Fruit fly (Drosophila melanogaster) whole organism, embryonic: Measurements from ENCODE around the gene CG34334.

Source experiments
- Atf-2 ChIP-seq: fragments of 200-800 bp; sonication (Bioruptor generic); optimal IDR thresholded peaks from 2 replicates; lab custom pipeline; 2016; ENCODE audit warnings: missing biosample characterization, missing genetic modification characterization
- Atf6 ChIP-seq: fragments of 200-800 bp; sonication (Bioruptor generic); IDR thresholded peaks from 2 replicates; pipeline ENCODE4 v1.3.6; 2022; ENCODE audit warnings: missing biosample characterization, missing genetic modification characterization
- CG10462 ChIP-seq: fragments of 200-800 bp; sonication (Bioruptor generic); optimal IDR thresholded peaks from 2 replicates; lab custom pipeline; 2016; ENCODE audit warnings: missing biosample characterization, missing genetic modification characterization
- CG10565 ChIP-seq: fragments of 200-800 bp; sonication (Bioruptor generic); optimal IDR thresholded peaks from 3 replicates; lab custom pipeline; 2016; ENCODE audit warnings: missing biosample characterization, mild to moderate bottlenecking, missing genetic modification characterization
- CG10959 ChIP-seq: fragments of 200-800 bp; sonication (Bioruptor generic); IDR thresholded peaks from 2 replicates; pipeline ENCODE4 v1.3.6; 2022; ENCODE audit warnings: missing biosample characterization, missing genetic modification characterization
- CG11560 ChIP-seq: fragments of 200-800 bp; sonication (Bioruptor generic); IDR thresholded peaks from 3 replicates; pipeline ENCODE4 v1.3.6; 2022; ENCODE audit warnings: missing biosample characterization, missing genetic modification characterization
- CG11695 ChIP-seq: fragments of 200-800 bp; sonication (Bioruptor generic); IDR thresholded peaks from 3 replicates; pipeline ENCODE4 v1.3.6; 2022; ENCODE audit warnings: missing biosample characterization, missing genetic modification characterization
- CG12236 ChIP-seq: fragments of 200-800 bp; sonication (Bioruptor generic); optimal IDR thresholded peaks from 2 replicates; lab custom pipeline; 2016; ENCODE audit warnings: missing biosample characterization, missing genetic modification characterization
- CG13775 ChIP-seq: fragments of 200-800 bp; sonication (Bioruptor generic); optimal IDR thresholded peaks from 3 replicates; lab custom pipeline; 2017; ENCODE audit warnings: missing biosample characterization, mild to moderate bottlenecking, missing genetic modification characterization
- CG13894 ChIP-seq: fragments of 200-800 bp; sonication (Bioruptor generic); optimal IDR thresholded peaks from 3 replicates; lab custom pipeline; 2018; ENCODE audit warnings: missing biosample characterization, mild to moderate bottlenecking, missing genetic modification characterization, moderate library complexity
- CG14710 ChIP-seq: fragments of 200-800 bp; sonication (Bioruptor generic); optimal IDR thresholded peaks from 3 replicates; lab custom pipeline; 2019; ENCODE audit warnings: missing biosample characterization, mild to moderate bottlenecking, missing genetic modification characterization, moderate library complexity
- CG15073 ChIP-seq: fragments of 200-800 bp; sonication (Bioruptor generic); optimal IDR thresholded peaks from 2 replicates; lab custom pipeline; 2016; ENCODE audit warnings: missing biosample characterization, missing genetic modification characterization
- CG15601 ChIP-seq: fragments of 200-800 bp; sonication (Bioruptor generic); optimal IDR thresholded peaks from 3 replicates; lab custom pipeline; 2019; ENCODE audit warnings: missing biosample characterization, mild to moderate bottlenecking, missing genetic modification characterization, moderate library complexity
- CG16813 ChIP-seq: fragments of 200-800 bp; sonication (Bioruptor generic); IDR thresholded peaks from 3 replicates; pipeline ENCODE4 v1.3.6; 2022; ENCODE audit warnings: missing biosample characterization, missing genetic modification characterization; ENCODE audit not compliant: partially characterized antibody
- CG16815 ChIP-seq: fragments of 200-800 bp; sonication (Bioruptor generic); optimal IDR thresholded peaks from 3 replicates; lab custom pipeline; 2017; ENCODE audit warnings: missing biosample characterization, mild to moderate bottlenecking, missing genetic modification characterization
- CG17568 ChIP-seq: fragments of 200-800 bp; sonication (Bioruptor generic); optimal IDR thresholded peaks from 2 replicates; lab custom pipeline; 2018; ENCODE audit warnings: missing biosample characterization, mild to moderate bottlenecking, missing genetic modification characterization, moderate library complexity
- CG17829 ChIP-seq: fragments of 200-800 bp; optimal IDR thresholded peaks from 2 replicates; lab custom pipeline; 2019; ENCODE audit warnings: missing biosample characterization, mild to moderate bottlenecking, missing genetic modification characterization, moderate library complexity
- CG31441 ChIP-seq: fragments of 200-800 bp; sonication (Bioruptor generic); IDR thresholded peaks from 2 replicates; pipeline ENCODE4 v1.3.6; 2022; ENCODE audit warnings: missing biosample characterization, missing genetic modification characterization
- CG32772 ChIP-seq: fragments of 200-800 bp; sonication (Bioruptor generic); IDR thresholded peaks from 2 replicates; pipeline ENCODE4 v1.3.6; 2022; ENCODE audit warnings: missing biosample characterization, missing genetic modification characterization
- CG34422 ChIP-seq: fragments of 200-800 bp; sonication (Bioruptor generic); IDR thresholded peaks from 3 replicates; pipeline ENCODE4 v1.3.6; 2022; ENCODE audit warnings: missing biosample characterization, missing genetic modification characterization
- CG6254 ChIP-seq: fragments of 200-800 bp; sonication (Bioruptor generic); optimal IDR thresholded peaks from 3 replicates; lab custom pipeline; 2017; ENCODE audit warnings: mild to moderate bottlenecking, missing biosample characterization, missing genetic modification reagents, missing genetic modification characterization
- CG7372 ChIP-seq: fragments of 200-800 bp; sonication (Bioruptor generic); IDR thresholded peaks from 2 replicates; pipeline ENCODE4 v1.3.6; 2022; ENCODE audit warnings: missing biosample characterization, missing genetic modification characterization
- CG9215 ChIP-seq: fragments of 200-800 bp; sonication (Bioruptor generic); IDR thresholded peaks from 2 replicates; pipeline ENCODE4 v1.3.6; 2022; ENCODE audit warnings: missing biosample characterization, missing genetic modification characterization
- D19B ChIP-seq: fragments of 200-800 bp; sonication (Bioruptor generic); optimal IDR thresholded peaks from 2 replicates; lab custom pipeline; 2017; ENCODE audit warnings: missing biosample characterization, mild to moderate bottlenecking, missing genetic modification characterization
- Dp ChIP-seq: fragments of 200-800 bp; sonication (Bioruptor generic); optimal IDR thresholded peaks from 2 replicates; lab custom pipeline; 2018; ENCODE audit warnings: missing biosample characterization, mild to moderate bottlenecking, missing genetic modification characterization, moderate library complexity
- ERR ChIP-seq: fragments of 200-800 bp; sonication (Bioruptor generic); optimal IDR thresholded peaks from 2 replicates; lab custom pipeline; 2016; ENCODE audit warnings: missing biosample characterization, missing genetic modification characterization
- Fer1 ChIP-seq: fragments of 200-800 bp; sonication (Bioruptor generic); optimal IDR thresholded peaks from 2 replicates; lab custom pipeline; 2017; ENCODE audit warnings: missing biosample characterization, mild to moderate bottlenecking, missing genetic modification characterization
- HLH4C ChIP-seq: fragments of 200-800 bp; sonication (Bioruptor generic); IDR thresholded peaks from 3 replicates; pipeline ENCODE4 v1.3.6; 2022; ENCODE audit warnings: missing biosample characterization, missing genetic modification characterization; ENCODE audit not compliant: partially characterized antibody
- MBD-R2 ChIP-seq: fragments of 200-800 bp; sonication (Bioruptor generic); IDR thresholded peaks from 2 replicates; pipeline ENCODE4 v1.3.6; 2022; ENCODE audit warnings: missing biosample characterization, missing genetic modification characterization
- Oaz ChIP-seq: fragments of 200-800 bp; sonication (Bioruptor generic); IDR thresholded peaks from 2 replicates; pipeline ENCODE4 v1.3.6; 2022; ENCODE audit warnings: missing biosample characterization, missing genetic modification characterization
- Scr ChIP-seq: fragments of 200-800 bp; sonication (Bioruptor generic); IDR thresholded peaks from 2 replicates; pipeline ENCODE4 v1.3.6; 2022; ENCODE audit warnings: missing biosample characterization, missing genetic modification characterization; ENCODE audit not compliant: partially characterized antibody
- Tbp ChIP-seq: fragments of >200 bp; optimal IDR thresholded peaks from 2 replicates; lab custom pipeline; 2018; ENCODE audit warnings: missing biosample characterization, missing genetic modification characterization
- ap ChIP-seq: fragments of 200-800 bp; sonication (Bioruptor generic); IDR thresholded peaks from 2 replicates; pipeline ENCODE4 v1.3.6; 2022; ENCODE audit warnings: missing biosample characterization, missing genetic modification characterization
- ato ChIP-seq: fragments of 200-800 bp; sonication (Bioruptor generic); IDR thresholded peaks from 2 replicates; pipeline ENCODE4 v1.3.6; 2022; ENCODE audit warnings: missing biosample characterization, missing genetic modification characterization; ENCODE audit not compliant: partially characterized antibody
- caup ChIP-seq: fragments of 200-800 bp; sonication (Bioruptor generic); optimal IDR thresholded peaks from 3 replicates; lab custom pipeline; 2017; ENCODE audit warnings: missing biosample characterization, mild to moderate bottlenecking, missing genetic modification characterization, moderate library complexity; ENCODE audit not compliant: severe bottlenecking
- crc ChIP-seq: fragments of 200-800 bp; sonication (Bioruptor generic); optimal IDR thresholded peaks from 2 replicates; lab custom pipeline; 2016; ENCODE audit warnings: missing biosample characterization, missing genetic modification characterization
- ems ChIP-seq: fragments of 200-800 bp; sonication (Bioruptor generic); optimal IDR thresholded peaks from 3 replicates; lab custom pipeline; 2016; ENCODE audit warnings: missing biosample characterization, missing genetic modification characterization
- esg ChIP-seq: fragments of 200-800 bp; sonication (Bioruptor generic); conservative IDR thresholded peaks from 2 replicates; pipeline ENCODE4 v1.3.6; 2022; ENCODE audit warnings: missing biosample characterization, missing genetic modification characterization
- fru ChIP-seq: fragments of >200 bp; optimal IDR thresholded peaks from 2 replicates; lab custom pipeline; 2017
- gcm ChIP-seq: fragments of 200-800 bp; sonication (Bioruptor generic); optimal IDR thresholded peaks from 2 replicates; lab custom pipeline; 2019; ENCODE audit warnings: missing biosample characterization, mild to moderate bottlenecking, missing genetic modification characterization, moderate library complexity
- gro ChIP-seq: fragments of 200-800 bp; sonication (Bioruptor generic); optimal IDR thresholded peaks from 2 replicates; lab custom pipeline; 2016; ENCODE audit warnings: missing biosample characterization, missing genetic modification characterization
- hbn ChIP-seq: fragments of 200-800 bp; sonication (Bioruptor generic); IDR thresholded peaks from 2 replicates; pipeline ENCODE4 v1.3.6; 2022; ENCODE audit warnings: missing biosample characterization, missing genetic modification characterization; ENCODE audit not compliant: partially characterized antibody
- insv ChIP-seq, 2 experiments: fragments of 200-800 bp; sonication (Bioruptor generic); optimal IDR thresholded peaks; 3 replicates each; lab custom pipeline; 2016 to 2018; ENCODE audit warnings: missing biosample characterization in 2 of 2, missing genetic modification characterization in 2 of 2
- lab ChIP-seq: fragments of 200-800 bp; sonication (Bioruptor generic); optimal IDR thresholded peaks from 3 replicates; lab custom pipeline; 2017; ENCODE audit warnings: missing biosample characterization, missing genetic modification characterization, mild to moderate bottlenecking, moderate library complexity, missing genetic modification reagents
- luna ChIP-seq: fragments of 200-800 bp; sonication (Bioruptor generic); optimal IDR thresholded peaks from 2 replicates; lab custom pipeline; 2016; ENCODE audit warnings: missing biosample characterization, missing genetic modification characterization
- onecut ChIP-seq: fragments of 200-800 bp; sonication (Bioruptor generic); IDR thresholded peaks from 2 replicates; pipeline ENCODE4 v1.3.6; 2022; ENCODE audit warnings: missing biosample characterization, missing genetic modification characterization
- sd ChIP-seq: fragments of 200-800 bp; sonication (Bioruptor generic); optimal IDR thresholded peaks from 3 replicates; lab custom pipeline; 2018; ENCODE audit warnings: missing biosample characterization, mild to moderate bottlenecking, missing genetic modification characterization, moderate library complexity
- seq ChIP-seq: fragments of 200-800 bp; sonication (Bioruptor generic); IDR thresholded peaks from 2 replicates; pipeline ENCODE4 v1.3.6; 2022; ENCODE audit warnings: missing biosample characterization, missing genetic modification characterization
- slou ChIP-seq: fragments of 200-800 bp; sonication (Bioruptor generic); optimal IDR thresholded peaks from 3 replicates; lab custom pipeline; 2016; ENCODE audit warnings: missing biosample characterization, missing genetic modification characterization
- tap ChIP-seq: fragments of 200-800 bp; optimal IDR thresholded peaks from 3 replicates; lab custom pipeline; 2019; ENCODE audit warnings: missing biosample characterization, mild to moderate bottlenecking, missing genetic modification characterization, moderate library complexity
- wor ChIP-seq: fragments of 200-800 bp; sonication (Bioruptor generic); IDR thresholded peaks from 2 replicates; pipeline ENCODE4 v1.3.6; 2022; ENCODE audit warnings: missing biosample characterization, missing genetic modification characterization

The CG34334 gene

dm6 chrX:22833534-22833933 lies 39.1 kb upstream of the CG34334 start (continued):
- TF ChIP-seq hbn (no peak), MBD-R2 (no peak), CG12236 (GFP tag; lab: Kevin White, UChicago) (no peak), CG9215 (GFP tag; lab: Robert Waterston, UW) (no peak), gcm (no peak), CG34422 (GFP tag; lab: Robert Waterston, UW) (peak; percentile 58; the same call in 2 of the 3 replicates), ERR (GFP tag; lab: Kevin White, UChicago) (no peak), wor (GFP tag; lab: Robert Waterston, UW) (peak; percentile 58), onecut (GFP tag; lab: Robert Waterston, UW) (peak; percentile 29; the same call in 1 of the 2 replicates), Scr (no peak), luna (GFP tag; lab: Kevin White, UChicago) (no peak), CG10959 (GFP tag; lab: Robert Waterston, UW) (0 out of 2 replicates have a peak, but pooled peaks have one; percentile 32), D19B (GFP tag; lab: Kevin White, UChicago) (no peak), esg (GFP tag; lab: Robert Waterston, UW) (no peak), CG10565 (GFP tag; lab: Kevin White, UChicago) (no peak), sd (tag; lab: Kevin White, UChicago) (no peak), CG32772 (GFP tag; lab: Robert Waterston, UW) (peak; percentile 47; the same call in 1 of the 2 replicates), CG15601 (tag; lab: Kevin White, UChicago) (no peak), CG31441 (GFP tag; lab: Robert Waterston, UW) (peak; percentile 73), Atf-2 (no peak), CG16815 (no peak), tap (tag; lab: Kevin White, UChicago) (peak; percentile 20), Fer1 (GFP tag; lab: Kevin White, UChicago) (no peak), CG11560 (tag; lab: Robert Waterston, UW) (no peak), seq (no peak), CG17829 (tag; lab: Kevin White, UChicago) (peak; percentile 29), ems (peak; percentile 40), CG13775 (GFP tag; lab: Kevin White, UChicago) (no peak), Oaz (no peak), crc (no peak), ato (GFP tag; lab: Robert Waterston, UW) (no peak), fru (lab: Kevin White, UChicago) (no peak), CG11695 (GFP tag; lab: Robert Waterston, UW) (peak; percentile 44; the same call in 1 of the 3 replicates), Tbp (GFP tag; lab: Kevin White, UChicago) (no peak), gro (GFP tag; lab: Kevin White, UChicago) (no peak), slou (GFP tag; lab: Kevin White, UChicago) (peak; percentile 3), caup (GFP tag; lab: Kevin White, UChicago) (no peak), insv (GFP tag; optimal IDR thresholded peaks at IDR 0.05; lab: Kevin White, UChicago) (no peak), CG14710 (tag; lab: Kevin White, UChicago) (peak; percentile 27), CG17568 (no peak), CG15073 (no peak), CG16813 (GFP tag; lab: Robert Waterston, UW) (no peak), ap (peak; percentile 52), CG6254 (GFP tag; lab: Kevin White, UChicago) (peak; percentile 49), lab (GFP tag; lab: Kevin White, UChicago) (peak; percentile 53), CG7372 (no peak), Atf6 (GFP tag; lab: Robert Waterston, UW) (0 out of 2 replicates have a peak, but pooled peaks have one; percentile 19), CG10462 (GFP tag; lab: Kevin White, UChicago) (peak; percentile 13), Dp (no peak), CG13894 (tag; lab: Kevin White, UChicago) (no peak), HLH4C (no peak)
